Worm (Caenorhabditis elegans) whole organism, late embryonic: ENCODE measurements around the gene C42D4.13.

Experiments used
- C38D4.7 ChIP-seq: fragments of 200-800 bp; sonication (Bioruptor generic); optimal IDR thresholded peaks from 2 replicates; lab custom pipeline; 2018; ENCODE audit warnings: mild to moderate bottlenecking, missing genetic modification characterization, moderate library complexity, missing compliant biosample characterization
- K02D7.2 ChIP-seq: sonication (generic microtip); optimal IDR thresholded peaks from 2 replicates; lab custom pipeline; 2017; ENCODE audit warnings: mild to moderate bottlenecking, missing genetic modification characterization, missing compliant biosample characterization
- T23F11.4 ChIP-seq: fragments of 200-800 bp; sonication (Bioruptor generic); optimal IDR thresholded peaks from 2 replicates; lab custom pipeline; 2018; ENCODE audit warnings: mild to moderate bottlenecking, missing genetic modification characterization, missing compliant biosample characterization
- ahr-1 ChIP-seq: sonication (generic microtip); optimal IDR thresholded peaks from 2 replicates; lab custom pipeline; 2016; ENCODE audit warnings: missing genetic modification characterization, missing compliant biosample characterization
- ceh-14 ChIP-seq: sonication (generic microtip); optimal IDR thresholded peaks from 2 replicates; lab custom pipeline; 2016; ENCODE audit warnings: missing genotype, missing genetic modification characterization, missing compliant biosample characterization
- ceh-19 ChIP-seq: fragments of 200-800 bp; sonication (Bioruptor generic); optimal IDR thresholded peaks from 2 replicates; lab custom pipeline; 2018; ENCODE audit warnings: mild to moderate bottlenecking, missing genetic modification characterization, missing compliant biosample characterization
- ceh-22 ChIP-seq: sonication (generic microtip); optimal IDR thresholded peaks from 2 replicates; lab custom pipeline; 2017; ENCODE audit warnings: missing biosample characterization, missing genetic modification characterization
- ceh-30 ChIP-seq: fragments of 150-350 bp; optimal IDR thresholded peaks from 2 replicates; lab custom pipeline; 2014; ENCODE audit warnings: missing biosample characterization, missing genetic modification characterization
- ceh-31 ChIP-seq: sonication (generic microtip); optimal IDR thresholded peaks from 2 replicates; lab custom pipeline; 2016; ENCODE audit warnings: missing genetic modification characterization, missing compliant biosample characterization
- ceh-34 ChIP-seq: sonication (generic microtip); optimal IDR thresholded peaks from 2 replicates; lab custom pipeline; 2016; ENCODE audit warnings: mild to moderate bottlenecking, missing genetic modification characterization, missing compliant biosample characterization
- ceh-48 ChIP-seq: sonication (generic microtip); optimal IDR thresholded peaks from 2 replicates; lab custom pipeline; 2016; ENCODE audit warnings: missing genetic modification characterization, inconsistent platforms, missing compliant biosample characterization
- ceh-6 ChIP-seq: fragments of 200-800 bp; sonication (Bioruptor generic); optimal IDR thresholded peaks from 2 replicates; lab custom pipeline; 2018; ENCODE audit warnings: mild to moderate bottlenecking, missing genetic modification characterization, missing compliant biosample characterization
- ceh-9 ChIP-seq: sonication (generic microtip); optimal IDR thresholded peaks from 2 replicates; lab custom pipeline; 2016; ENCODE audit warnings: mild to moderate bottlenecking, missing genetic modification characterization, inconsistent platforms, missing compliant biosample characterization
- che-1 ChIP-seq: sonication (generic microtip); optimal IDR thresholded peaks from 2 replicates; lab custom pipeline; 2016; ENCODE audit warnings: mild to moderate bottlenecking, missing genetic modification characterization, missing compliant biosample characterization
- dmd-4 ChIP-seq: sonication (generic microtip); optimal IDR thresholded peaks from 2 replicates; lab custom pipeline; 2016; ENCODE audit warnings: borderline replicate concordance, missing genetic modification characterization, missing compliant biosample characterization
- dve-1 ChIP-seq: sonication (generic microtip); optimal IDR thresholded peaks from 2 replicates; lab custom pipeline; 2017; ENCODE audit warnings: antibody characterized with exemption, mild to moderate bottlenecking, missing genetic modification characterization, missing compliant biosample characterization
- elt-2 ChIP-seq: sonication (generic microtip); optimal IDR thresholded peaks from 2 replicates; lab custom pipeline; 2016; ENCODE audit warnings: missing genetic modification reagents, missing genetic modification characterization, missing compliant biosample characterization
- ets-4 ChIP-seq: sonication (generic microtip); optimal IDR thresholded peaks from 2 replicates; lab custom pipeline; 2016; ENCODE audit warnings: missing genetic modification characterization, missing compliant biosample characterization
- fax-1 ChIP-seq: sonication (generic microtip); optimal IDR thresholded peaks from 2 replicates; lab custom pipeline; 2016; ENCODE audit warnings: missing genotype, missing genetic modification characterization, missing compliant biosample characterization
- fkh-10 ChIP-seq: fragments of 150-350 bp; optimal IDR thresholded peaks from 2 replicates; lab custom pipeline; 2014; ENCODE audit warnings: missing biosample characterization, missing genetic modification reagents, missing genetic modification characterization
- gmeb-2 ChIP-seq: sonication (generic microtip); optimal IDR thresholded peaks from 2 replicates; lab custom pipeline; 2016; ENCODE audit warnings: missing genetic modification characterization, inconsistent platforms, missing compliant biosample characterization
- hlh-6 ChIP-seq: sonication (generic microtip); optimal IDR thresholded peaks from 2 replicates; lab custom pipeline; 2016; ENCODE audit warnings: missing genotype, missing genetic modification characterization, missing compliant biosample characterization
- hlh-8 ChIP-seq: sonication (generic microtip); optimal IDR thresholded peaks from 2 replicates; lab custom pipeline; 2016; ENCODE audit warnings: missing genotype, missing genetic modification characterization, missing compliant biosample characterization
- lim-6 ChIP-seq: sonication (generic microtip); optimal IDR thresholded peaks from 2 replicates; lab custom pipeline; 2016; ENCODE audit warnings: missing genetic modification characterization, missing compliant biosample characterization
- madf-2 ChIP-seq: sonication (generic microtip); optimal IDR thresholded peaks from 2 replicates; lab custom pipeline; 2017; ENCODE audit warnings: missing genetic modification characterization, missing compliant biosample characterization
- nfya-1 ChIP-seq: sonication (generic microtip); optimal IDR thresholded peaks from 2 replicates; lab custom pipeline; 2017; ENCODE audit warnings: missing genetic modification characterization, mild to moderate bottlenecking, missing compliant biosample characterization, antibody characterized with exemption, moderate library complexity
- nhr-11 ChIP-seq: fragments of 150-350 bp; optimal IDR thresholded peaks from 2 replicates; lab custom pipeline; 2014; ENCODE audit warnings: missing biosample characterization, missing genetic modification characterization
- nhr-232 ChIP-seq: sonication (generic microtip); optimal IDR thresholded peaks from 2 replicates; lab custom pipeline; 2016; ENCODE audit warnings: missing genetic modification characterization, missing compliant biosample characterization
- npax-4 ChIP-seq: sonication (generic microtip); optimal IDR thresholded peaks from 2 replicates; lab custom pipeline; 2016; ENCODE audit warnings: missing genetic modification characterization, missing compliant biosample characterization
- pag-3 ChIP-seq: sonication (generic microtip); optimal IDR thresholded peaks from 2 replicates; lab custom pipeline; 2016; ENCODE audit warnings: missing compliant biosample characterization, missing genetic modification characterization, borderline replicate concordance
- pax-1 ChIP-seq: fragments of 150-350 bp; optimal IDR thresholded peaks from 2 replicates; lab custom pipeline; 2014; ENCODE audit warnings: missing biosample characterization, missing genetic modification characterization
- pqm-1 ChIP-seq: sonication (generic microtip); optimal IDR thresholded peaks from 2 replicates; lab custom pipeline; 2016; ENCODE audit warnings: missing genetic modification characterization, missing compliant biosample characterization
- pros-1 ChIP-seq: fragments of 150-350 bp; optimal IDR thresholded peaks from 2 replicates; lab custom pipeline; 2014; ENCODE audit warnings: missing biosample characterization, missing genetic modification reagents, missing genetic modification characterization
- rnt-1 ChIP-seq: sonication (generic microtip); optimal IDR thresholded peaks from 2 replicates; lab custom pipeline; 2016; ENCODE audit warnings: missing genetic modification characterization, missing compliant biosample characterization
- syd-9 ChIP-seq: sonication (generic microtip); optimal IDR thresholded peaks from 2 replicates; lab custom pipeline; 2016; ENCODE audit warnings: mild to moderate bottlenecking, missing genetic modification characterization, moderate library complexity, missing compliant biosample characterization
- tbx-2 ChIP-seq: sonication (generic microtip); optimal IDR thresholded peaks from 2 replicates; lab custom pipeline; 2016; ENCODE audit warnings: missing genetic modification characterization, missing compliant biosample characterization
- ttx-3 ChIP-seq: sonication (generic microtip); optimal IDR thresholded peaks from 2 replicates; lab custom pipeline; 2016; ENCODE audit warnings: missing genetic modification reagents, missing genetic modification characterization, missing compliant biosample characterization
- unc-42 ChIP-seq: sonication (generic microtip); optimal IDR thresholded peaks from 2 replicates; lab custom pipeline; 2016; ENCODE audit warnings: missing genotype, missing genetic modification characterization, missing compliant biosample characterization
- unc-86 ChIP-seq: sonication (generic microtip); optimal IDR thresholded peaks from 2 replicates; lab custom pipeline; 2016; ENCODE audit warnings: missing genetic modification characterization, missing compliant biosample characterization

Gene C42D4.13

ce11 chrIV:7208961-7209360 is 21.0 kb upstream of the C42D4.13 start:
- TF ChIP-seq fkh-10 (no peak), lim-6 (no peak), madf-2 (no peak), ets-4 (tag; lab: Kevin White, UChicago) (no peak), pax-1 (tag; lab: Kevin White, UChicago) (no peak), syd-9 (no peak), nhr-11 (tag; lab: Kevin White, UChicago) (no peak)

- TF ChIP-seq fkh-10: no peak
- no peak for TF ChIP-seq npax-4 (tag; lab: Kevin White, UChicago)
- no peak for TF ChIP-seq ceh-6 (GFP tag; lab: Kevin White, UChicago)
- TF ChIP-seq pros-1: no peak
- no peak for TF ChIP-seq hlh-6
- no peak for TF ChIP-seq ceh-19
- no peak for TF ChIP-seq che-1 (tag; lab: Kevin White, UChicago)
- no peak for TF ChIP-seq K02D7.2
- no peak for TF ChIP-seq ceh-14 (tag; lab: Kevin White, UChicago)
- TF ChIP-seq ceh-22: no peak
- TF ChIP-seq hlh-8 (tag; lab: Kevin White, UChicago): no peak
- no peak for TF ChIP-seq pag-3 (tag; lab: Kevin White, UChicago)
- no peak for TF ChIP-seq ahr-1 (tag; lab: Kevin White, UChicago)
- no peak for TF ChIP-seq dve-1
- TF ChIP-seq T23F11.4: no peak
Measured at ce11 chrIV:7205969-7206368, 18.0 kb upstream of the C42D4.13 start, which contains the start of gene kcc-1. kcc-1 (plus strand) TSS chrIV:7206269.

ce11 chrIV:7203696-7204095 is 15.8 kb upstream of the C42D4.13 start, which contains the start of gene R13A1.3:
R13A1.3 (plus strand) TSS chrIV:7203996.
- TF ChIP-seq rnt-1 (tag; lab: Kevin White, UChicago) (no peak), K02D7.2 (no peak), ceh-34 (tag; lab: Kevin White, UChicago) (no peak), ceh-14 (tag; lab: Kevin White, UChicago) (no peak)

- TF ChIP-seq dve-1 (no peak), gmeb-2 (tag; lab: Kevin White, UChicago) (no peak), ceh-6 (GFP tag; lab: Kevin White, UChicago) (no peak), fkh-10 (no peak), pqm-1 (tag; lab: Kevin White, UChicago) (no peak), che-1 (tag; lab: Kevin White, UChicago) (no peak), hlh-6 (no peak), madf-2 (no peak)
Measured at ce11 chrIV:7196853-7197252, 8.9 kb upstream of the C42D4.13 start, which contains the start of gene unc-8. unc-8 (plus strand) TSS chrIV:7197153.

ce11 chrIV:7195734-7196133 is 7.8 kb upstream of the C42D4.13 start, which contains the start of gene best-16:
best-16 (minus strand) TSS chrIV:7195834.
- no peak for TF ChIP-seq nfya-1
- TF ChIP-seq ceh-14 (tag; lab: Kevin White, UChicago): no peak
- TF ChIP-seq ceh-31 (tag; lab: Kevin White, UChicago): no peak
- TF ChIP-seq ahr-1 (tag; lab: Kevin White, UChicago): no peak
- no peak for TF ChIP-seq fax-1 (tag; lab: Kevin White, UChicago)
- TF ChIP-seq tbx-2 (tag; lab: Kevin White, UChicago): no peak
- TF ChIP-seq nhr-232 (tag; lab: Kevin White, UChicago): no peak
- TF ChIP-seq elt-2 (tag; lab: Kevin White, UChicago): no peak
- no peak for TF ChIP-seq K02D7.2
- TF ChIP-seq dmd-4 (tag; lab: Kevin White, UChicago): no peak
- no peak for TF ChIP-seq ceh-9 (tag; lab: Kevin White, UChicago)
- no peak for TF ChIP-seq unc-86 (tag; lab: Kevin White, UChicago)
- no peak for TF ChIP-seq ttx-3 (tag; lab: Kevin White, UChicago)
- TF ChIP-seq ceh-30 (tag; lab: Kevin White, UChicago): no peak
- TF ChIP-seq unc-42 (tag; lab: Kevin White, UChicago): no peak
- TF ChIP-seq C38D4.7: no peak
- TF ChIP-seq gmeb-2 (tag; lab: Kevin White, UChicago): no peak
- TF ChIP-seq ceh-48: no peak
